Fruit fly (Drosophila melanogaster): ENCODE results near the gene CG14109.
A peak's percentile ranks its signal among the peaks of the same experiment; 100 is the strongest.

The CG14109 gene

dm6 chr3L:13412886-13413224 is 27.9 kb upstream of the CG14109 start (continued):
- TF ChIP-seq MESR4 (GFP tag; optimal IDR thresholded peaks at IDR 0.05) (peak; percentile 61), Med (GFP tag) (peak; percentile 52), ap (GFP tag; IDR thresholded peaks at IDR 0.05) (no peak), nerfin-1 (tag; optimal IDR thresholded peaks at IDR 0.05) (no peak), ato (GFP tag; IDR thresholded peaks at IDR 0.05; ENCODE audit: partially characterized antibody) (peak; percentile 50; the same call in 1 of the 2 replicates), Six4 (GFP tag; optimal IDR thresholded peaks at IDR 0.05) (no peak), zfh1 (GFP tag; IDR thresholded peaks at IDR 0.05) (0 out of 3 replicates have a peak, but pooled peaks have one; percentile 5), CG12769 (tag; optimal IDR thresholded peaks at IDR 0.05) (peak; percentile 15), Hmr (GFP tag; optimal IDR thresholded peaks at IDR 0.05) (no peak), Fer1 (GFP tag; optimal IDR thresholded peaks at IDR 0.05) (no peak), NC2α (GFP tag; optimal IDR thresholded peaks at IDR 0.05) (no peak), CG4424 (GFP tag; optimal IDR thresholded peaks at IDR 0.05) (no peak), Abd-B (GFP tag; optimal IDR thresholded peaks at IDR 0.05) (no peak), Dip3 (GFP tag; optimal IDR thresholded peaks at IDR 0.05) (no peak), otp (GFP tag; IDR thresholded peaks at IDR 0.05) (0 out of 3 replicates have a peak, but pooled peaks have one; percentile 25), CG1529 (GFP tag; optimal IDR thresholded peaks at IDR 0.05) (no peak)

dm6 chr3L:13420212-13420611 is 20.5 kb upstream of the CG14109 start:
- TF ChIP-seq knrl (GFP tag; IDR thresholded peaks at IDR 0.05; ENCODE audit: partially characterized antibody) = no peak
- no peak for TF ChIP-seq fd64A (GFP tag; optimal IDR thresholded peaks at IDR 0.05)
- TF ChIP-seq CG12769 (tag; optimal IDR thresholded peaks at IDR 0.05) = peak; percentile 67
- no peak for TF ChIP-seq sens-2 (GFP tag; IDR thresholded peaks at IDR 0.05)
- TF ChIP-seq CG7372 (GFP tag; IDR thresholded peaks at IDR 0.05) = peak; percentile 87

dm6 chr3L:13422286-13422787 is 18.4 kb upstream of the CG14109 start, which contains the start of gene CG32121:
CG32121 (minus strand) TSS chr3L:13422336.
- 0 out of 3 replicates have a peak, but pooled peaks have one; percentile 23 for TF ChIP-seq CG6791 (GFP tag; IDR thresholded peaks at IDR 0.05; ENCODE audit: partially characterized antibody)
- no peak for TF ChIP-seq gsb-n (tag; optimal IDR thresholded peaks at IDR 0.05)
- peak; percentile 95 for TF ChIP-seq Ets65A (GFP tag)

- no peak for TF ChIP-seq Dip3 (GFP tag; optimal IDR thresholded peaks at IDR 0.05)
- no peak for TF ChIP-seq CG3995 (GFP tag; optimal IDR thresholded peaks at IDR 0.05)
- TF ChIP-seq Hr78 (GFP tag; optimal IDR thresholded peaks at IDR 0.05) = no peak
- no peak for TF ChIP-seq disco-r (GFP tag; optimal IDR thresholded peaks at IDR 0.05)
- TF ChIP-seq tx (GFP tag; optimal IDR thresholded peaks at IDR 0.05) = no peak
- no peak for TF ChIP-seq stwl (tag; optimal IDR thresholded peaks at IDR 0.05)
- TF ChIP-seq CG4404 (GFP tag; IDR thresholded peaks at IDR 0.05) = no peak
- TF ChIP-seq ATbp (GFP tag; optimal IDR thresholded peaks at IDR 0.05) = no peak
- no peak for TF ChIP-seq CG1024 (GFP tag; IDR thresholded peaks at IDR 0.05)
- TF ChIP-seq CG5245 (GFP tag; optimal IDR thresholded peaks at IDR 0.05) = no peak
- no peak for TF ChIP-seq cwo (GFP tag; optimal IDR thresholded peaks at IDR 0.05)
- no peak for TF ChIP-seq z (GFP tag; IDR thresholded peaks at IDR 0.05)
- no peak for TF ChIP-seq CG10979 (tag; optimal IDR thresholded peaks at IDR 0.05)
Observed at dm6 chr3L:13424068-13424467, 16.6 kb upstream of the CG14109 start, which contains the start of gene CG33263. CG33263 (minus strand) TSS chr3L:13424168.
